Fruit fly (Drosophila melanogaster) whole organism, embryonic: ENCODE results near the gene Usp5.
A peak's percentile ranks its signal among the peaks of the same experiment; 100 is the strongest.

Source experiments
- Atf-2 ChIP-seq: fragments of 200-800 bp; sonication (Bioruptor generic); optimal IDR thresholded peaks from 2 replicates; lab custom pipeline; 2016; ENCODE audit warnings: missing biosample characterization, missing genetic modification characterization
- CG1024 ChIP-seq: fragments of 200-800 bp; sonication (Bioruptor generic); IDR thresholded peaks from 2 replicates; pipeline ENCODE4 v1.3.6; 2022; ENCODE audit warnings: missing biosample characterization, missing genetic modification characterization
- CG12391 ChIP-seq: fragments of 200-800 bp; sonication (Bioruptor generic); optimal IDR thresholded peaks from 3 replicates; lab custom pipeline; 2018; ENCODE audit warnings: missing biosample characterization, mild to moderate bottlenecking, missing genetic modification characterization, moderate library complexity
- CG12659 ChIP-seq: fragments of 200-800 bp; sonication (Bioruptor generic); optimal IDR thresholded peaks from 3 replicates; lab custom pipeline; 2017; ENCODE audit warnings: mild to moderate bottlenecking, missing biosample characterization, missing genetic modification reagents, missing genetic modification characterization
- CG13424 ChIP-seq: fragments of 200-800 bp; sonication (Bioruptor generic); optimal IDR thresholded peaks from 2 replicates; lab custom pipeline; 2019; ENCODE audit warnings: missing biosample characterization, mild to moderate bottlenecking, missing genetic modification characterization, moderate library complexity
- CG14965 ChIP-seq: fragments of 200-800 bp; sonication (Bioruptor generic); optimal IDR thresholded peaks from 2 replicates; lab custom pipeline; 2016; ENCODE audit warnings: missing biosample characterization, missing genetic modification characterization, borderline replicate concordance
- CG17912 ChIP-seq: fragments of 200-800 bp; sonication (Bioruptor generic); optimal IDR thresholded peaks from 2 replicates; lab custom pipeline; 2018; ENCODE audit warnings: missing biosample characterization, mild to moderate bottlenecking, missing genetic modification characterization
- CG2199 ChIP-seq: fragments of 200-800 bp; sonication (Bioruptor generic); IDR thresholded peaks from 3 replicates; pipeline ENCODE4 v1.3.6; 2022; ENCODE audit warnings: missing biosample characterization, missing genetic modification characterization
- CG2678 ChIP-seq: fragments of 200-800 bp; sonication (Bioruptor generic); optimal IDR thresholded peaks from 3 replicates; lab custom pipeline; 2019; ENCODE audit warnings: missing biosample characterization, mild to moderate bottlenecking, missing genetic modification characterization, moderate library complexity
- CG30403 ChIP-seq: fragments of 200-800 bp; sonication (Bioruptor generic); optimal IDR thresholded peaks from 3 replicates; lab custom pipeline; 2016; ENCODE audit warnings: missing biosample characterization, missing genetic modification characterization
- CG33213 ChIP-seq: fragments of 200-800 bp; sonication (Bioruptor generic); optimal IDR thresholded peaks from 3 replicates; lab custom pipeline; 2016; ENCODE audit warnings: missing biosample characterization, missing genetic modification characterization
- CG33557 ChIP-seq: fragments of 200-800 bp; sonication (Bioruptor generic); optimal IDR thresholded peaks from 2 replicates; lab custom pipeline; 2019; ENCODE audit warnings: missing biosample characterization, mild to moderate bottlenecking, missing genetic modification characterization, moderate library complexity
- CG3847 ChIP-seq: fragments of 200-800 bp; sonication (Bioruptor generic); IDR thresholded peaks from 2 replicates; pipeline ENCODE4 v1.3.6; 2022; ENCODE audit warnings: missing biosample characterization, missing genetic modification characterization
- CG4360 ChIP-seq: fragments of 200-800 bp; sonication (Bioruptor generic); IDR thresholded peaks from 2 replicates; pipeline ENCODE4 v1.3.6; 2022; ENCODE audit warnings: missing biosample characterization, missing genetic modification characterization
- CG4617 ChIP-seq: fragments of 200-800 bp; sonication (Bioruptor generic); optimal IDR thresholded peaks from 3 replicates; lab custom pipeline; 2016; ENCODE audit warnings: missing biosample characterization, missing genetic modification characterization, borderline replicate concordance
- CG6689 ChIP-seq: fragments of 200-800 bp; sonication (Bioruptor generic); IDR thresholded peaks from 2 replicates; pipeline ENCODE4 v1.3.6; 2022; ENCODE audit warnings: missing biosample characterization, missing genetic modification characterization
- CG7357 ChIP-seq: fragments of 200-800 bp; sonication (Bioruptor generic); IDR thresholded peaks from 3 replicates; pipeline ENCODE4 v1.3.6; 2022; ENCODE audit warnings: missing biosample characterization, missing genetic modification characterization
- CG9437 ChIP-seq: fragments of 200-800 bp; sonication (Bioruptor generic); optimal IDR thresholded peaks from 2 replicates; lab custom pipeline; 2018; ENCODE audit warnings: missing biosample characterization, mild to moderate bottlenecking, missing genetic modification characterization
- CG9727 ChIP-seq: fragments of 200-800 bp; sonication (Bioruptor generic); optimal IDR thresholded peaks from 3 replicates; lab custom pipeline; 2017; ENCODE audit warnings: missing biosample characterization, mild to moderate bottlenecking, missing genetic modification characterization
- CG9932 ChIP-seq: fragments of 200-800 bp; sonication (Bioruptor generic); IDR thresholded peaks from 2 replicates; pipeline ENCODE4 v1.3.6; 2022; ENCODE audit warnings: missing biosample characterization, missing genetic modification characterization
- Dll ChIP-seq: fragments of 200-800 bp; sonication (Bioruptor generic); IDR thresholded peaks from 4 replicates; pipeline ENCODE4 v1.3.6; 2022; ENCODE audit warnings: missing biosample characterization, missing genetic modification characterization; ENCODE audit not compliant: partially characterized antibody
- Gug ChIP-seq: fragments of 200-800 bp; sonication (Bioruptor generic); IDR thresholded peaks from 4 replicates; pipeline ENCODE4 v1.3.6; 2022; ENCODE audit warnings: missing biosample characterization, missing genetic modification characterization
- Nf-YC ChIP-seq: fragments of 200-800 bp; optimal IDR thresholded peaks from 3 replicates; lab custom pipeline; 2019; ENCODE audit warnings: missing biosample characterization, mild to moderate bottlenecking, missing genetic modification characterization, moderate library complexity
- YL-1 ChIP-seq: fragments of 200-800 bp; sonication (Bioruptor generic); optimal IDR thresholded peaks from 3 replicates; lab custom pipeline; 2017; ENCODE audit warnings: missing biosample characterization, mild to moderate bottlenecking, missing genetic modification characterization
- amos ChIP-seq: fragments of 200-800 bp; sonication (Bioruptor generic); IDR thresholded peaks from 2 replicates; pipeline ENCODE4 v1.3.6; 2022; ENCODE audit warnings: missing biosample characterization, missing genetic modification characterization; ENCODE audit not compliant: partially characterized antibody
- cato ChIP-seq: fragments of 200-800 bp; sonication (Bioruptor generic); optimal IDR thresholded peaks from 2 replicates; lab custom pipeline; 2016; ENCODE audit warnings: missing biosample characterization, missing genetic modification characterization, borderline replicate concordance
- chinmo ChIP-seq: fragments of 200-800 bp; sonication (Bioruptor generic); IDR thresholded peaks from 4 replicates; pipeline ENCODE4 v1.3.6; 2022; ENCODE audit warnings: missing biosample characterization, missing genetic modification characterization; ENCODE audit not compliant: partially characterized antibody
- esg ChIP-seq: fragments of 200-800 bp; sonication (Bioruptor generic); conservative IDR thresholded peaks from 2 replicates; pipeline ENCODE4 v1.3.6; 2022; ENCODE audit warnings: missing biosample characterization, missing genetic modification characterization
- gcm2 ChIP-seq: fragments of 200-800 bp; sonication (Bioruptor generic); optimal IDR thresholded peaks from 2 replicates; lab custom pipeline; 2016; ENCODE audit warnings: missing biosample characterization, missing genetic modification characterization
- grau ChIP-seq: fragments of 200-800 bp; optimal IDR thresholded peaks from 3 replicates; lab custom pipeline; 2019; ENCODE audit warnings: missing biosample characterization, mild to moderate bottlenecking, missing genetic modification characterization, moderate library complexity
- gsb-n ChIP-seq: fragments of 200-800 bp; sonication (Bioruptor generic); optimal IDR thresholded peaks from 3 replicates; lab custom pipeline; 2018; ENCODE audit warnings: missing biosample characterization, mild to moderate bottlenecking, missing genetic modification characterization
- lmd ChIP-seq: fragments of 200-800 bp; sonication (Bioruptor generic); IDR thresholded peaks from 2 replicates; pipeline ENCODE4 v1.3.6; 2022; ENCODE audit warnings: missing biosample characterization, missing genetic modification characterization
- mirr ChIP-seq: fragments of 200-800 bp; sonication (Bioruptor generic); optimal IDR thresholded peaks from 3 replicates; lab custom pipeline; 2018; ENCODE audit warnings: missing biosample characterization, mild to moderate bottlenecking, missing genetic modification characterization
- nmo ChIP-seq: fragments of 200-800 bp; sonication (Bioruptor generic); optimal IDR thresholded peaks from 2 replicates; lab custom pipeline; 2018; ENCODE audit warnings: missing biosample characterization, mild to moderate bottlenecking, missing genetic modification characterization, moderate library complexity
- peb ChIP-seq: fragments of 200-800 bp; sonication (Bioruptor generic); IDR thresholded peaks from 2 replicates; pipeline ENCODE4 v1.3.6; 2022; ENCODE audit warnings: missing biosample characterization, missing genetic modification characterization
- pzg ChIP-seq: fragments of 200-800 bp; sonication (Bioruptor generic); optimal IDR thresholded peaks from 3 replicates; lab custom pipeline; 2018; ENCODE audit warnings: missing biosample characterization, mild to moderate bottlenecking, missing genetic modification characterization, moderate library complexity
- slp2 ChIP-seq: fragments of 200-800 bp; sonication (Bioruptor generic); optimal IDR thresholded peaks from 2 replicates; lab custom pipeline; 2016; ENCODE audit warnings: missing biosample characterization, missing genetic modification characterization
- ssp ChIP-seq: fragments of 200-800 bp; sonication (Bioruptor generic); IDR thresholded peaks from 2 replicates; pipeline ENCODE4 v1.3.6; 2022; ENCODE audit warnings: missing biosample characterization, missing genetic modification characterization
- stwl ChIP-seq: fragments of 200-800 bp; sonication (Bioruptor generic); optimal IDR thresholded peaks from 3 replicates; lab custom pipeline; 2018; ENCODE audit warnings: missing biosample characterization, mild to moderate bottlenecking, missing genetic modification characterization, moderate library complexity
- sug ChIP-seq: fragments of 200-800 bp; optimal IDR thresholded peaks from 2 replicates; lab custom pipeline; 2019; ENCODE audit warnings: missing biosample characterization, mild to moderate bottlenecking, missing genetic modification characterization, moderate library complexity
- tap ChIP-seq: fragments of 200-800 bp; optimal IDR thresholded peaks from 3 replicates; lab custom pipeline; 2019; ENCODE audit warnings: missing biosample characterization, mild to moderate bottlenecking, missing genetic modification characterization, moderate library complexity
- trem ChIP-seq: fragments of 200-800 bp; optimal IDR thresholded peaks from 3 replicates; lab custom pipeline; 2019; ENCODE audit warnings: missing biosample characterization, mild to moderate bottlenecking, missing genetic modification characterization, moderate library complexity
- tup ChIP-seq: fragments of 200-800 bp; sonication (Bioruptor generic); optimal IDR thresholded peaks from 2 replicates; lab custom pipeline; 2016; ENCODE audit warnings: missing biosample characterization, mild to moderate bottlenecking, missing genetic modification characterization, moderate library complexity
- wek ChIP-seq: fragments of 200-800 bp; sonication (Bioruptor generic); optimal IDR thresholded peaks from 3 replicates; lab custom pipeline; 2018; ENCODE audit warnings: missing biosample characterization, mild to moderate bottlenecking, missing genetic modification characterization, moderate library complexity
- zen ChIP-seq: fragments of 200-800 bp; sonication (Bioruptor generic); optimal IDR thresholded peaks from 3 replicates; lab custom pipeline; 2018; ENCODE audit warnings: missing biosample characterization, mild to moderate bottlenecking, missing genetic modification characterization, moderate library complexity

The Usp5 gene

DNA sequence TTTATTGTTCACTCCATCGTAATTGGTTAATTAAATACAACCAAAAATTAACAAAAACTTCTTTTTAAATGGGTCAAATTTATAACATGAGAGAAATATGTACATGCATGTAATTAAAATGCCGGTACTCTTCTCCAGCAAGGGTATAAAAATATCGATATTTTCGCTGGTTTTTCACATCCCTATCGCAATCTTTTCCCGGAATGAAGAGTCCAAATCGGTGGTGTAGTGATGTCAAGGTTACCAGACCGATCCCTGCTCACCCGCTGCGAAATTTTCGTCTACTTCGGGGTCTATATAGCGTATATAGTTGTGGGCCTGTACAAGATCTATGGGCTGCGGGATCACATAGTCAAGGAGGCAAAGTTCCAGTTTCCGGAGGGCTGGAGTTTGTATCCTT lies 13.8 kb upstream of the Usp5 start, which contains the start of gene rasp (continued):
- TF ChIP-seq slp2: no peak
- peak; percentile 11 for TF ChIP-seq trem (tag; lab: Kevin White, UChicago)
- TF ChIP-seq gsb-n (tag; lab: Kevin White, UChicago): no peak
- peak; percentile 27 for TF ChIP-seq pzg (GFP tag; lab: Kevin White, UChicago)
- TF ChIP-seq Atf-2 (GFP tag; lab: Kevin White, UChicago): no peak
- TF ChIP-seq CG9932 (GFP tag; lab: Robert Waterston, UW): no peak
- TF ChIP-seq CG2678 (tag; lab: Kevin White, UChicago): no peak
- TF ChIP-seq CG33557 (GFP tag; lab: Kevin White, UChicago): no peak
- no peak for TF ChIP-seq Nf-YC (tag; lab: Kevin White, UChicago)
- TF ChIP-seq amos (GFP tag; lab: Robert Waterston, UW): peak; percentile 48
- TF ChIP-seq CG33213 (GFP tag; lab: Kevin White, UChicago): no peak
- TF ChIP-seq zen (tag; lab: Kevin White, UChicago): peak; percentile 10

DNA sequence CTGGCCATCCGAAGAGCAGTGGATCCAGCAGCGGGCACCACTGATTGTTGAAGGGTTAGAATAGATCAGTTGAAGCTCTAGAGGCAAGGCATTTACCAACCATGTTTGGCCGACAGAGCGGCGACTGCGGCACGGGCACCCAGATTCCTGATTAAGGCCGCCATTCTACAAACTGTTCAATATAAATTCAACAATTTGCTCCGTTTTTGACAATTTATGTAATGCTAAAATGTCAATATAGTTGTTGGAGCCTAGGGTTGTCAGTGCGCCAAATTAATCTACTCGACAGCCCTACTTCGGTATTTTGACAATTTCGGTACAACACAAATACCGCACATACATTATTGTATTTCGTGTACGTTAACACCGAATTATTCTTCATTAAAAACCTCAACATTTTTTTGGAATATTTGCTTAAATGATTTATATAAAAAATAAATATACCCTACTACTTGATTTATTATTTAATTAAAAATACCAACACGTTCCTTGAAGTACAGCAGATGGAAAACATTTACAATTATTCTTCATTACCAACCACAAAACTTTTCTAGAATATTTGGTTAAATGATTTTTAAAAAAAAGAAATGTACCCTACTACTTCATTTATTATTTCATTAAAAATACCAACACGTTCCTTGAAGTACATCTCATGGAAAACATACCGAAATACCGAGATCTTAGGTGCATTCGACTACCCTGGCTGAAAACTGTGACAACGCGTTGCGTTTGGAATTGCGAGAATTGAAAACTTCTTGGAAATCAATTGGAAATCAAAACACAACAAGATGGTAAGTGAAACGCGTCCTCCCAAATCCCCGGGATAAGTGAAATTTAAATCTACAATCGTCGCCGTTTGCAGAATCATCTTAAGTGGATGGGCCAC lies 11.4 kb upstream of the Usp5 start, which contains the start of the genes ND-30 and CG15812:
Gene ND-30, minus strand, starts transcription at position 270 of the 886 bp plus-strand sequence.
Gene CG15812, plus strand, starts transcription at position 683 of the 886 bp plus-strand sequence.
- TF ChIP-seq CG14965 (GFP tag; lab: Kevin White, UChicago) (no peak), lmd (no peak), CG17912 (no peak), CG3847 (0 out of 2 replicates have a peak, but pooled peaks have one; percentile 5), mirr (GFP tag; lab: Kevin White, UChicago) (no peak), grau (tag; lab: Kevin White, UChicago) (no peak), CG12391 (tag; lab: Kevin White, UChicago) (peak; percentile 58), CG12659 (GFP tag; lab: Kevin White, UChicago) (peak; percentile 55), CG9437 (GFP tag; lab: Kevin White, UChicago) (peak; percentile 34), wek (GFP tag; lab: Kevin White, UChicago) (no peak), Gug (GFP tag; lab: Robert Waterston, UW) (no peak), tup (no peak), CG2199 (GFP tag; lab: Robert Waterston, UW) (no peak), CG7357 (GFP tag; lab: Robert Waterston, UW) (no peak), sug (tag; lab: Kevin White, UChicago) (peak; percentile 30), chinmo (GFP tag; lab: Robert Waterston, UW) (0 out of 4 replicates have a peak, but pooled peaks have one; percentile 29), CG1024 (GFP tag; lab: Robert Waterston, UW) (no peak), pzg (GFP tag; lab: Kevin White, UChicago) (peak; percentile 35), ssp (GFP tag; lab: Robert Waterston, UW) (no peak), CG13424 (peak; percentile 38), CG30403 (GFP tag; lab: Kevin White, UChicago) (peak; percentile 59), CG4617 (GFP tag; lab: Kevin White, UChicago) (peak; percentile 47), stwl (tag; lab: Kevin White, UChicago) (peak; percentile 46), CG9932 (GFP tag; lab: Robert Waterston, UW) (0 out of 2 replicates have a peak, but pooled peaks have one; percentile 16), CG9727 (GFP tag; lab: Kevin White, UChicago) (peak; percentile 4), tap (tag; lab: Kevin White, UChicago) (no peak), Dll (GFP tag; lab: Robert Waterston, UW) (0 out of 4 replicates have a peak, but pooled peaks have one; percentile 14), cato (GFP tag; lab: Kevin White, UChicago) (no peak), CG6689 (GFP tag; lab: Robert Waterston, UW) (0 out of 2 replicates have a peak, but pooled peaks have one; percentile 5), nmo (peak; percentile 48), peb (GFP tag; lab: Robert Waterston, UW) (no peak), CG4360 (no peak), YL-1 (peak; percentile 41), gcm2 (no peak), esg (no peak)
